Worm (Caenorhabditis elegans): ENCODE measurements around the gene sym-1.

sym-1 gene

ce11 chrX:14581429-14581828 is at the start of gene sym-1:
Gene sym-1 (plus strand): TSS chrX:14581622.
- TF ChIP-seq elt-3 (tag; optimal IDR thresholded peaks at IDR 0.05), result peak in 1 of 3 experiments; percentile 55
- peak; percentile 10 for TF ChIP-seq elt-1 (tag; optimal IDR thresholded peaks at IDR 0.05)
- peak; percentile 84 for TF ChIP-seq nhr-25 (tag; optimal IDR thresholded peaks at IDR 0.05)
- no peak for TF ChIP-seq nhr-67 (tag; optimal IDR thresholded peaks at IDR 0.05)
- peak; percentile 58 for TF ChIP-seq nhr-43 (tag; optimal IDR thresholded peaks at IDR 0.05; ENCODE audit: poor library complexity, severe bottlenecking)
- TF ChIP-seq nhr-23 (tag; optimal IDR thresholded peaks at IDR 0.05), result peak; percentile 90

ce11 chrX:14534117-14534516 is 47.3 kb upstream of the sym-1 start, which contains the start of gene T24C2.5:
Gene T24C2.5 (plus strand): TSS chrX:14534417.
- TF ChIP-seq pqm-1 (tag; optimal IDR thresholded peaks at IDR 0.05) (peak; percentile 0), R02D3.7 (tag; optimal IDR thresholded peaks at IDR 0.05) (no peak)

ce11 chrX:14534596-14534995 is 46.8 kb upstream of the sym-1 start:
- TF ChIP-seq lsy-12 (tag; optimal IDR thresholded peaks at IDR 0.05) (no peak), ceh-9 (tag; optimal IDR thresholded peaks at IDR 0.05) (no peak), pqm-1 (tag; optimal IDR thresholded peaks at IDR 0.05) (no peak), egl-5 (tag; optimal IDR thresholded peaks at IDR 0.05) (no peak), lin-39 (tag; optimal IDR thresholded peaks at IDR 0.05) (no peak), fkh-2 (tag; optimal IDR thresholded peaks at IDR 0.05) (no peak), nhr-77 (tag; optimal IDR thresholded peaks at IDR 0.05) (no peak), nhr-23 (tag; optimal IDR thresholded peaks at IDR 0.05) (no peak), nhr-28 (tag; optimal IDR thresholded peaks at IDR 0.05) (no peak), ceh-82 (tag; optimal IDR thresholded peaks at IDR 0.05) (no peak), elt-2 (tag; optimal IDR thresholded peaks at IDR 0.05) (no peak), snpc-4 (tag; optimal IDR thresholded peaks at IDR 0.05) (no peak), sea-2 (GFP tag; optimal IDR thresholded peaks at IDR 0.05) (no peak), tbx-2 (tag; optimal IDR thresholded peaks at IDR 0.05) (no peak), aly-2 (tag; optimal IDR thresholded peaks at IDR 0.05) (no peak), nhr-67 (tag; optimal IDR thresholded peaks at IDR 0.05) (no peak), unc-62 (GFP tag; optimal IDR thresholded peaks at IDR 0.05) (no peak), skn-1 (tag; optimal IDR thresholded peaks at IDR 0.05) (no peak)

- TF ChIP-seq lin-15B (tag; optimal IDR thresholded peaks at IDR 0.05) (no peak), nhr-28 (tag; optimal IDR thresholded peaks at IDR 0.05) (no peak), pqm-1 (tag; optimal IDR thresholded peaks at IDR 0.05) (peak; percentile 57), elt-2 (tag; optimal IDR thresholded peaks at IDR 0.05) (peak; percentile 50), ztf-11 (tag; optimal IDR thresholded peaks at IDR 0.05) (no peak)
These were observed 45.5 kb upstream of the sym-1 start for ce11 chrX:14535913-14536312.

ce11 chrX:14537625-14538024 is 43.8 kb upstream of the sym-1 start:
- TF ChIP-seq ceh-16 (tag; optimal IDR thresholded peaks at IDR 0.05) (no peak), unc-39 (tag; optimal IDR thresholded peaks at IDR 0.05) (no peak), pha-4 (tag; optimal IDR thresholded peaks at IDR 0.05) (peak; percentile 41), elt-2 (tag; optimal IDR thresholded peaks at IDR 0.05) (peak; percentile 66), snpc-4 (tag; optimal IDR thresholded peaks at IDR 0.05) (no peak), fos-1 (tag; optimal IDR thresholded peaks at IDR 0.05) (no peak), fkh-2 (tag; optimal IDR thresholded peaks at IDR 0.05) (no peak), pqm-1 (tag; optimal IDR thresholded peaks at IDR 0.05) (peak; percentile 67), ztf-11 (tag; optimal IDR thresholded peaks at IDR 0.05) (no peak), nhr-28 (tag; optimal IDR thresholded peaks at IDR 0.05) (no peak), jun-1 (tag; optimal IDR thresholded peaks at IDR 0.05) (no peak), R02D3.7 (tag; optimal IDR thresholded peaks at IDR 0.05) (no peak), eor-1 (tag; optimal IDR thresholded peaks at IDR 0.05) (no peak), egl-5 (tag; optimal IDR thresholded peaks at IDR 0.05) (no peak), elt-3 (tag; optimal IDR thresholded peaks at IDR 0.05) (no peak), unc-62 (GFP tag; optimal IDR thresholded peaks at IDR 0.05) (no peak), ceh-28 (tag; optimal IDR thresholded peaks at IDR 0.05) (no peak), nhr-23 (tag; optimal IDR thresholded peaks at IDR 0.05) (no peak), nfya-1 (tag; optimal IDR thresholded peaks at IDR 0.05; ENCODE audit: insufficient read depth) (no peak)

All from whole organism, L3 larva.